Fruit fly (Drosophila melanogaster): ENCODE results near the gene ppk22.

Gene ppk22

DNA sequence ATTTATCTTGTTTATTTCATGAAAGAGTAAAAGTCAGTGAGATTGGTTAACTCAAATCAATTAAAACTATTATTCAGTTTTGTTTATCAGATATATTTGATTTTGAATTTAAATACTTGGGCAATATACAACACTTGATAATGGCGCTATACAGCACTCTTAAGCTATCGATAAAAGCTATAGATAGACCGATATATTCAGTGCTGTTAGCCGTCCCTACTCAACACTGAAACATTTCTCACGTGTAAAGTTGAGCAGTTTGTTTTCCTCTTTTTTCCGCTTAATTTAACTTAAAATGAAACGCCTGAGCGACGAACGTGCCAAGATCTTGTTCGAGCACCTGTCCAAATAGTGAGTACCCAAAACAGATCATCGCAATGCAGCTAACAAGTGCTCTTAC, 9.2 kb downstream of the ppk22 start, which contains the start of gene CG7006 (continued):
- peak; percentile 77 for TF ChIP-seq hbn (GFP tag; IDR thresholded peaks at IDR 0.05; ENCODE audit: partially characterized antibody)
- TF ChIP-seq H2.0 (GFP tag; IDR thresholded peaks at IDR 0.05), result peak; percentile 69
- TF ChIP-seq Gsc (GFP tag; IDR thresholded peaks at IDR 0.05), result no peak
- peak; percentile 49 for TF ChIP-seq tup (GFP tag; optimal IDR thresholded peaks at IDR 0.05)
- no peak for TF ChIP-seq gcm (GFP tag; optimal IDR thresholded peaks at IDR 0.05)
- TF ChIP-seq tll (GFP tag; optimal IDR thresholded peaks at IDR 0.05), result no peak
- TF ChIP-seq Pdp1 (GFP tag; optimal IDR thresholded peaks at IDR 0.05), result peak; percentile 65 to 78
- no peak for TF ChIP-seq TFAM (GFP tag; optimal IDR thresholded peaks at IDR 0.05)
- TF ChIP-seq fd102C (GFP tag; optimal IDR thresholded peaks at IDR 0.05), result no peak
- TF ChIP-seq CG3407 (GFP tag; optimal IDR thresholded peaks at IDR 0.05), result no peak
- no peak for TF ChIP-seq CG8765 (GFP tag; IDR thresholded peaks at IDR 0.05)
- no peak for TF ChIP-seq CG7839 (tag; optimal IDR thresholded peaks at IDR 0.05)
- TF ChIP-seq Max (GFP tag; optimal IDR thresholded peaks at IDR 0.05), result peak; percentile 88
- TF ChIP-seq Atf6 (GFP tag; IDR thresholded peaks at IDR 0.05), result peak; percentile 52
- TF ChIP-seq unc-4 (GFP tag; IDR thresholded peaks at IDR 0.05; ENCODE audit: partially characterized antibody), result peak; percentile 73
- no peak for TF ChIP-seq ATbp (GFP tag; optimal IDR thresholded peaks at IDR 0.05)
- TF ChIP-seq H15 (GFP tag; IDR thresholded peaks at IDR 0.05), result peak; percentile 50; the same call in 1 of the 3 replicates
- TF ChIP-seq CG14014 (GFP tag; IDR thresholded peaks at IDR 0.05), result peak; percentile 67
- no peak for TF ChIP-seq cg (GFP tag; optimal IDR thresholded peaks at IDR 0.05)
- no peak for TF ChIP-seq CG9797 (GFP tag; optimal IDR thresholded peaks at IDR 0.05)
- TF ChIP-seq Gug (GFP tag; IDR thresholded peaks at IDR 0.05), result no peak; the same call in 2 of the 4 replicates
- no peak for TF ChIP-seq gce (GFP tag; IDR thresholded peaks at IDR 0.05)
- TF ChIP-seq tx (GFP tag; optimal IDR thresholded peaks at IDR 0.05), result peak; percentile 75
- peak; percentile 75 for TF ChIP-seq Scr (GFP tag; IDR thresholded peaks at IDR 0.05; ENCODE audit: partially characterized antibody)
- peak; percentile 61 for TF ChIP-seq Camta (GFP tag; optimal IDR thresholded peaks at IDR 0.05)
- TF ChIP-seq CG13123 (GFP tag; optimal IDR thresholded peaks at IDR 0.05), result peak; percentile 50
- peak; percentile 88 for TF ChIP-seq CG6791 (GFP tag; IDR thresholded peaks at IDR 0.05; ENCODE audit: partially characterized antibody)
- peak; percentile 32; the same call in 1 of the 2 replicates for TF ChIP-seq Rx (GFP tag; IDR thresholded peaks at IDR 0.05)
- TF ChIP-seq sens-2 (GFP tag; IDR thresholded peaks at IDR 0.05), result no peak
- TF ChIP-seq CG1792 (GFP tag; optimal IDR thresholded peaks at IDR 0.05), result peak; percentile 72
- TF ChIP-seq Poxn (GFP tag; IDR thresholded peaks at IDR 0.05), result no peak
- TF ChIP-seq tgo (GFP tag; IDR thresholded peaks at IDR 0.05), result no peak
- peak; percentile 68 for TF ChIP-seq CG12744 (GFP tag; optimal IDR thresholded peaks at IDR 0.05)
- TF ChIP-seq CoRest (tag; optimal IDR thresholded peaks at IDR 0.05), result peak; percentile 58
- no peak for TF ChIP-seq CG2889 (GFP tag; IDR thresholded peaks at IDR 0.05)
- TF ChIP-seq trh (GFP tag; optimal IDR thresholded peaks at IDR 0.05), result peak; percentile 55
- peak; percentile 18 for TF ChIP-seq nerfin-1 (tag; optimal IDR thresholded peaks at IDR 0.05)
- peak; percentile 27 for TF ChIP-seq Abd-B (GFP tag; optimal IDR thresholded peaks at IDR 0.05)
- no peak for TF ChIP-seq sim (GFP tag; IDR thresholded peaks at IDR 0.05)
- peak; percentile 35 for TF ChIP-seq CG7987 (GFP tag; optimal IDR thresholded peaks at IDR 0.05)
- no peak for TF ChIP-seq Lim3 (GFP tag; IDR thresholded peaks at IDR 0.05)
- no peak for TF ChIP-seq CG6683 (GFP tag; optimal IDR thresholded peaks at IDR 0.05)
- TF ChIP-seq CG14050 (GFP tag; IDR thresholded peaks at IDR 0.05), result peak; percentile 41; the same call in 2 of the 3 replicates
- peak; percentile 68 for TF ChIP-seq Fer3 (tag; optimal IDR thresholded peaks at IDR 0.05)
- peak; percentile 30 for TF ChIP-seq CG1233 (GFP tag; optimal IDR thresholded peaks at IDR 0.05)
- peak; percentile 35 for TF ChIP-seq Mes4 (GFP tag; optimal IDR thresholded peaks at IDR 0.05)
- no peak for TF ChIP-seq pan (optimal IDR thresholded peaks at IDR 0.05)
- TF ChIP-seq pan (GFP tag; optimal IDR thresholded peaks at IDR 0.05 in 1 of 2, IDR thresholded peaks at IDR 0.05 in 1 of 2), result peak in 1 of 2 experiments; percentile 60
- TF ChIP-seq Ets97D (GFP tag; optimal IDR thresholded peaks at IDR 0.05), result peak; percentile 90
- peak; percentile 79 for TF ChIP-seq CG11247 (GFP tag; IDR thresholded peaks at IDR 0.05)
- TF ChIP-seq zen2 (GFP tag; IDR thresholded peaks at IDR 0.05; ENCODE audit: partially characterized antibody), result no peak; the same call in 2 of the 3 replicates
